Fruit fly (Drosophila melanogaster) whole organism, embryonic: ENCODE data around the gene CG8173.
A peak's percentile ranks its signal among the peaks of the same experiment; 100 is the strongest.

ENCODE experiments used
- Aef1 ChIP-seq: fragments of 200-800 bp; sonication (Bioruptor generic); IDR thresholded peaks from 3 replicates; pipeline ENCODE4 v1.3.6; 2022; ENCODE audit warnings: missing biosample characterization, missing genetic modification characterization
- CG10462 ChIP-seq: fragments of 200-800 bp; sonication (Bioruptor generic); optimal IDR thresholded peaks from 2 replicates; lab custom pipeline; 2016; ENCODE audit warnings: missing biosample characterization, missing genetic modification characterization
- CG13123 ChIP-seq: fragments of 200-800 bp; sonication (Bioruptor generic); optimal IDR thresholded peaks from 2 replicates; lab custom pipeline; 2016; ENCODE audit warnings: missing biosample characterization, missing genetic modification characterization
- CG13296 ChIP-seq: fragments of 200-800 bp; sonication (Bioruptor generic); optimal IDR thresholded peaks from 3 replicates; lab custom pipeline; 2018; ENCODE audit warnings: missing biosample characterization, mild to moderate bottlenecking, missing genetic modification characterization
- CG13775 ChIP-seq: fragments of 200-800 bp; sonication (Bioruptor generic); optimal IDR thresholded peaks from 3 replicates; lab custom pipeline; 2017; ENCODE audit warnings: missing biosample characterization, mild to moderate bottlenecking, missing genetic modification characterization
- CG14965 ChIP-seq: fragments of 200-800 bp; sonication (Bioruptor generic); optimal IDR thresholded peaks from 2 replicates; lab custom pipeline; 2016; ENCODE audit warnings: missing biosample characterization, missing genetic modification characterization, borderline replicate concordance
- CG17568 ChIP-seq: fragments of 200-800 bp; sonication (Bioruptor generic); optimal IDR thresholded peaks from 2 replicates; lab custom pipeline; 2018; ENCODE audit warnings: missing biosample characterization, mild to moderate bottlenecking, missing genetic modification characterization, moderate library complexity
- CG18262 ChIP-seq: fragments of 200-800 bp; optimal IDR thresholded peaks from 3 replicates; lab custom pipeline; 2019; ENCODE audit warnings: missing biosample characterization, mild to moderate bottlenecking, missing genetic modification characterization, moderate library complexity
- CG3407 ChIP-seq: fragments of 200-800 bp; sonication (Bioruptor generic); optimal IDR thresholded peaks from 2 replicates; lab custom pipeline; 2018; ENCODE audit warnings: missing biosample characterization, mild to moderate bottlenecking, missing genetic modification characterization
- CG34376 ChIP-seq: fragments of 200-800 bp; sonication (Bioruptor generic); optimal IDR thresholded peaks from 2 replicates; lab custom pipeline; 2018; ENCODE audit warnings: missing biosample characterization, mild to moderate bottlenecking, missing genetic modification characterization
- CG34422 ChIP-seq: fragments of 200-800 bp; sonication (Bioruptor generic); IDR thresholded peaks from 3 replicates; pipeline ENCODE4 v1.3.6; 2022; ENCODE audit warnings: missing biosample characterization, missing genetic modification characterization
- CG4617 ChIP-seq: fragments of 200-800 bp; sonication (Bioruptor generic); optimal IDR thresholded peaks from 3 replicates; lab custom pipeline; 2016; ENCODE audit warnings: missing biosample characterization, missing genetic modification characterization, borderline replicate concordance
- CG6272 ChIP-seq: fragments of 200-800 bp; sonication (Bioruptor generic); IDR thresholded peaks from 2 replicates; pipeline ENCODE4 v1.3.6; 2022; ENCODE audit warnings: missing biosample characterization, missing genetic modification characterization
- CG6765 ChIP-seq: fragments of 200-800 bp; sonication (Bioruptor generic); optimal IDR thresholded peaks from 3 replicates; lab custom pipeline; 2017; ENCODE audit warnings: missing biosample characterization, mild to moderate bottlenecking, missing genetic modification characterization
- CG7963 ChIP-seq: fragments of 200-800 bp; sonication (Bioruptor generic); IDR thresholded peaks from 3 replicates; pipeline ENCODE4 v1.3.6; 2022; ENCODE audit warnings: missing biosample characterization, missing genetic modification characterization; ENCODE audit not compliant: partially characterized antibody
- CG8944 ChIP-seq: fragments of 200-800 bp; sonication (Bioruptor generic); optimal IDR thresholded peaks from 3 replicates; lab custom pipeline; 2016; ENCODE audit warnings: missing biosample characterization, missing genetic modification characterization
- CG9437 ChIP-seq: fragments of 200-800 bp; sonication (Bioruptor generic); optimal IDR thresholded peaks from 2 replicates; lab custom pipeline; 2018; ENCODE audit warnings: missing biosample characterization, mild to moderate bottlenecking, missing genetic modification characterization
- CG9797 ChIP-seq: fragments of 200-800 bp; sonication (Bioruptor generic); optimal IDR thresholded peaks from 3 replicates; lab custom pipeline; 2018; ENCODE audit warnings: missing biosample characterization, mild to moderate bottlenecking, missing genetic modification characterization
- CHES-1-like ChIP-seq: fragments of 200-800 bp; sonication (Bioruptor generic); optimal IDR thresholded peaks from 2 replicates; lab custom pipeline; 2016; ENCODE audit warnings: missing biosample characterization, missing genetic modification characterization
- Camta ChIP-seq: fragments of 200-800 bp; sonication (Bioruptor generic); optimal IDR thresholded peaks from 2 replicates; lab custom pipeline; 2016; ENCODE audit warnings: missing biosample characterization, missing genetic modification characterization
- CoRest ChIP-seq: fragments of 200-800 bp; sonication (Bioruptor generic); optimal IDR thresholded peaks from 3 replicates; lab custom pipeline; 2018; ENCODE audit warnings: missing biosample characterization, mild to moderate bottlenecking, missing genetic modification characterization, moderate library complexity
- Dip2 ChIP-seq: fragments of 200-800 bp; sonication (Bioruptor generic); IDR thresholded peaks from 2 replicates; pipeline ENCODE4 v1.3.6; 2022; ENCODE audit warnings: missing biosample characterization, missing genetic modification characterization
- Doc2 ChIP-seq: fragments of 200-800 bp; sonication (Bioruptor generic); IDR thresholded peaks from 2 replicates; pipeline ENCODE4 v1.3.6; 2022; ENCODE audit warnings: missing biosample characterization, missing genetic modification characterization
- Elba2 ChIP-seq: fragments of 200-800 bp; sonication (Bioruptor generic); optimal IDR thresholded peaks from 3 replicates; lab custom pipeline; 2016; ENCODE audit warnings: missing biosample characterization, missing genetic modification characterization
- GATAe ChIP-seq: fragments of 200-800 bp; sonication (Bioruptor generic); conservative IDR thresholded peaks from 2 replicates; pipeline ENCODE4 v1.3.6; 2022; ENCODE audit warnings: missing biosample characterization, missing genetic modification characterization
- H15 ChIP-seq: fragments of 200-800 bp; sonication (Bioruptor generic); IDR thresholded peaks from 3 replicates; pipeline ENCODE4 v1.3.6; 2022; ENCODE audit warnings: missing biosample characterization, missing genetic modification characterization
- Hand ChIP-seq: fragments of 200-800 bp; sonication (Bioruptor generic); optimal IDR thresholded peaks from 2 replicates; lab custom pipeline; 2017; ENCODE audit warnings: mild to moderate bottlenecking, missing biosample characterization, missing genetic modification reagents, missing genetic modification characterization
- NC2α ChIP-seq: fragments of 200-800 bp; sonication (Bioruptor generic); optimal IDR thresholded peaks from 2 replicates; lab custom pipeline; 2016; ENCODE audit warnings: missing biosample characterization, missing genetic modification characterization
- Rx ChIP-seq: fragments of 200-800 bp; sonication (Bioruptor generic); IDR thresholded peaks from 2 replicates; pipeline ENCODE4 v1.3.6; 2022; ENCODE audit warnings: missing biosample characterization, missing genetic modification characterization
- Six4 ChIP-seq: fragments of 200-800 bp; sonication (Bioruptor generic); optimal IDR thresholded peaks from 2 replicates; lab custom pipeline; 2016; ENCODE audit warnings: missing biosample characterization, missing genetic modification characterization
- Sry-β ChIP-seq: fragments of 200-800 bp; sonication (Bioruptor generic); optimal IDR thresholded peaks from 2 replicates; lab custom pipeline; 2018; ENCODE audit warnings: missing biosample characterization, mild to moderate bottlenecking, missing genetic modification characterization, moderate library complexity
- ase ChIP-seq: fragments of 200-800 bp; sonication (Bioruptor generic); IDR thresholded peaks from 3 replicates; pipeline ENCODE4 v1.3.6; 2022; ENCODE audit warnings: missing biosample characterization, missing genetic modification characterization
- cad ChIP-seq: fragments of >200 bp; optimal IDR thresholded peaks from 2 replicates; lab custom pipeline; 2017; ENCODE audit warnings: missing biosample characterization, missing genetic modification characterization
- cwo ChIP-seq: fragments of 200-800 bp; sonication (Bioruptor generic); optimal IDR thresholded peaks from 3 replicates; lab custom pipeline; 2017; ENCODE audit warnings: missing biosample characterization, missing genetic modification characterization, mild to moderate bottlenecking, moderate library complexity, missing genetic modification reagents
- dimm ChIP-seq: fragments of 200-800 bp; sonication (Bioruptor generic); IDR thresholded peaks from 2 replicates; pipeline ENCODE4 v1.3.6; 2022; ENCODE audit warnings: missing biosample characterization, missing genetic modification characterization
- ewg ChIP-seq: fragments of 200-800 bp; sonication (Bioruptor generic); optimal IDR thresholded peaks from 3 replicates; lab custom pipeline; 2017; ENCODE audit warnings: mild to moderate bottlenecking, missing biosample characterization, missing genetic modification reagents, missing genetic modification characterization
- fd102C ChIP-seq: fragments of 200-800 bp; sonication (Bioruptor generic); optimal IDR thresholded peaks from 2 replicates; lab custom pipeline; 2018; ENCODE audit warnings: missing biosample characterization, mild to moderate bottlenecking, missing genetic modification characterization, moderate library complexity
- gce ChIP-seq: fragments of 200-800 bp; sonication (Bioruptor generic); IDR thresholded peaks from 3 replicates; pipeline ENCODE4 v1.3.6; 2022; ENCODE audit warnings: missing biosample characterization, missing genetic modification characterization
- grau ChIP-seq: fragments of 200-800 bp; optimal IDR thresholded peaks from 3 replicates; lab custom pipeline; 2019; ENCODE audit warnings: missing biosample characterization, mild to moderate bottlenecking, missing genetic modification characterization, moderate library complexity
- kah ChIP-seq: fragments of 200-800 bp; sonication (Bioruptor generic); optimal IDR thresholded peaks from 2 replicates; lab custom pipeline; 2018; ENCODE audit warnings: missing biosample characterization, mild to moderate bottlenecking, missing genetic modification characterization
- mirr ChIP-seq: fragments of 200-800 bp; sonication (Bioruptor generic); optimal IDR thresholded peaks from 3 replicates; lab custom pipeline; 2018; ENCODE audit warnings: missing biosample characterization, mild to moderate bottlenecking, missing genetic modification characterization
- onecut ChIP-seq: fragments of 200-800 bp; sonication (Bioruptor generic); IDR thresholded peaks from 2 replicates; pipeline ENCODE4 v1.3.6; 2022; ENCODE audit warnings: missing biosample characterization, missing genetic modification characterization
- p53 ChIP-seq: fragments of 200-800 bp; sonication (Bioruptor generic); optimal IDR thresholded peaks from 2 replicates; lab custom pipeline; 2016; ENCODE audit warnings: missing biosample characterization, missing genetic modification characterization
- pzg ChIP-seq: fragments of 200-800 bp; sonication (Bioruptor generic); optimal IDR thresholded peaks from 3 replicates; lab custom pipeline; 2018; ENCODE audit warnings: missing biosample characterization, mild to moderate bottlenecking, missing genetic modification characterization, moderate library complexity
- salm ChIP-seq: fragments of 200-800 bp; sonication (Bioruptor generic); optimal IDR thresholded peaks from 2 replicates; lab custom pipeline; 2018; ENCODE audit warnings: missing biosample characterization, mild to moderate bottlenecking, missing genetic modification characterization
- schlank ChIP-seq: fragments of 200-800 bp; sonication (Bioruptor generic); optimal IDR thresholded peaks from 2 replicates; lab custom pipeline; 2018; ENCODE audit warnings: missing biosample characterization, mild to moderate bottlenecking, missing genetic modification characterization
- slbo ChIP-seq: fragments of 200-800 bp; sonication (Bioruptor generic); IDR thresholded peaks from 2 replicates; pipeline ENCODE4 v1.3.6; 2022; ENCODE audit warnings: missing biosample characterization, missing genetic modification characterization
- tna ChIP-seq: fragments of 200-800 bp; sonication (Bioruptor generic); IDR thresholded peaks from 2 replicates; pipeline ENCODE4 v1.3.6; 2022; ENCODE audit warnings: missing biosample characterization, missing genetic modification characterization; ENCODE audit not compliant: partially characterized antibody
- trem ChIP-seq: fragments of 200-800 bp; optimal IDR thresholded peaks from 3 replicates; lab custom pipeline; 2019; ENCODE audit warnings: missing biosample characterization, mild to moderate bottlenecking, missing genetic modification characterization, moderate library complexity
- usp ChIP-seq: fragments of >200 bp; optimal IDR thresholded peaks from 2 replicates; lab custom pipeline; 2017; ENCODE audit warnings: missing biosample characterization, missing genetic modification characterization
- vfl ChIP-seq: fragments of 200-800 bp; sonication (Bioruptor generic); optimal IDR thresholded peaks from 2 replicates; lab custom pipeline; 2016; ENCODE audit warnings: missing biosample characterization, missing genetic modification characterization

The CG8173 gene

DNA sequence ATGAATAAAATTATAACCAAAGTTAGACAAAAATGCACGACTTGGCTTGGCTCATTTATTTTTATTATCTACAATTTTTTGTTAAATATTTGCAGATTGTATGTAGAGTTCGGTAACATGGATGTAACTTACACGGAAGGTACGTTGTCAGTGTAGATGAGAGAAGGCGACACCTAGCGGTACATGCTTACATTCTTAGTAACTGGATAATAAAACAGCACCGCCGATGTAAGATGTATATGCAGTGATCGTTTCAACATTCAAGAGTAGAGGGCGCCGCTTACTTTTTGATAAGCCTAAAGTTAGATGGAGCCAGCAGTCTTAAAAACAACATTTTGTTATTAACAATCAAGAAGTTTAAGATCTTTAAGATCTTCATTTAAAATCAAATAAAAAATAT is 42.2 kb upstream of the CG8173 start (continued):
- TF ChIP-seq CG14965 (GFP tag; lab: Kevin White, UChicago) (no peak), CoRest (tag; lab: Kevin White, UChicago) (peak; percentile 58), Sry-β (GFP tag; lab: Kevin White, UChicago) (no peak), CHES-1-like (peak; percentile 25), CG34376 (no peak), CG13123 (GFP tag; lab: Kevin White, UChicago) (no peak), cad (no peak), CG9437 (no peak), gce (no peak; the same call in 2 of the 3 replicates), fd102C (GFP tag; lab: Kevin White, UChicago) (no peak), GATAe (GFP tag; lab: Robert Waterston, UW) (no peak), onecut (GFP tag; lab: Robert Waterston, UW) (no peak), Hand (GFP tag; lab: Kevin White, UChicago) (no peak), pzg (no peak), Camta (GFP tag; lab: Kevin White, UChicago) (peak; percentile 42), salm (tag; lab: Kevin White, UChicago) (no peak), CG13296 (no peak), CG6765 (GFP tag; lab: Kevin White, UChicago) (no peak), CG8944 (GFP tag; lab: Kevin White, UChicago) (peak; percentile 66), grau (tag; lab: Kevin White, UChicago) (peak; percentile 52), CG3407 (GFP tag; lab: Kevin White, UChicago) (no peak), NC2α (GFP tag; lab: Kevin White, UChicago) (no peak), kah (GFP tag; lab: Kevin White, UChicago) (no peak), vfl (GFP tag; lab: Kevin White, UChicago) (no peak), ase (GFP tag; lab: Robert Waterston, UW) (peak; percentile 28; the same call in 1 of the 3 replicates), slbo (GFP tag; lab: Robert Waterston, UW) (peak; percentile 83), trem (tag; lab: Kevin White, UChicago) (peak; percentile 42), CG9797 (GFP tag; lab: Kevin White, UChicago) (no peak), CG7963 (GFP tag; lab: Robert Waterston, UW) (no peak), Elba2 (GFP tag; lab: Kevin White, UChicago) (no peak), CG34422 (peak; percentile 10; the same call in 1 of the 3 replicates), usp (no peak), Rx (GFP tag; lab: Robert Waterston, UW) (no peak), CG10462 (GFP tag; lab: Kevin White, UChicago) (no peak), Doc2 (GFP tag; lab: Robert Waterston, UW) (no peak), Dip2 (GFP tag; lab: Robert Waterston, UW) (peak; percentile 99), CG17568 (GFP tag; lab: Kevin White, UChicago) (no peak), CG4617 (GFP tag; lab: Kevin White, UChicago) (no peak), dimm (GFP tag; lab: Robert Waterston, UW) (no peak), ewg (no peak), CG6272 (GFP tag; lab: Robert Waterston, UW) (0 out of 2 replicates have a peak, but pooled peaks have one; percentile 12), Aef1 (peak; percentile 15; the same call in 1 of the 3 replicates), CG13775 (GFP tag; lab: Kevin White, UChicago) (no peak), CG18262 (tag; lab: Kevin White, UChicago) (peak; percentile 9), p53 (peak; percentile 45), cwo (no peak), tna (GFP tag; lab: Robert Waterston, UW) (no peak), mirr (no peak), schlank (tag; lab: Kevin White, UChicago) (no peak), H15 (peak; percentile 54; the same call in 1 of the 3 replicates), Six4 (GFP tag; lab: Kevin White, UChicago) (no peak)
